Worm (Caenorhabditis elegans) whole organism, late embryonic: ENCODE measurements around the gene dolk-1.
A peak's percentile ranks its signal among the peaks of the same experiment; 100 is the strongest.

ENCODE experiments used
- K02D7.2 ChIP-seq: sonication (generic microtip); optimal IDR thresholded peaks from 2 replicates; lab custom pipeline; 2017; ENCODE audit warnings: mild to moderate bottlenecking, missing genetic modification characterization, missing compliant biosample characterization
- K09A11.1 ChIP-seq: sonication (generic microtip); optimal IDR thresholded peaks from 2 replicates; lab custom pipeline; 2017; ENCODE audit warnings: antibody characterized with exemption, mild to moderate bottlenecking, missing genetic modification characterization, missing compliant biosample characterization; ENCODE audit not compliant: insufficient read depth
- ceh-14 ChIP-seq: sonication (generic microtip); optimal IDR thresholded peaks from 2 replicates; lab custom pipeline; 2016; ENCODE audit warnings: missing genotype, missing genetic modification characterization, missing compliant biosample characterization
- ceh-22 ChIP-seq: sonication (generic microtip); optimal IDR thresholded peaks from 2 replicates; lab custom pipeline; 2017; ENCODE audit warnings: missing biosample characterization, missing genetic modification characterization
- ets-4 ChIP-seq: sonication (generic microtip); optimal IDR thresholded peaks from 2 replicates; lab custom pipeline; 2016; ENCODE audit warnings: missing genetic modification characterization, missing compliant biosample characterization
- fkh-10 ChIP-seq: fragments of 150-350 bp; optimal IDR thresholded peaks from 2 replicates; lab custom pipeline; 2014; ENCODE audit warnings: missing biosample characterization, missing genetic modification reagents, missing genetic modification characterization
- nfya-1 ChIP-seq: sonication (generic microtip); optimal IDR thresholded peaks from 2 replicates; lab custom pipeline; 2017; ENCODE audit warnings: missing genetic modification characterization, mild to moderate bottlenecking, missing compliant biosample characterization, antibody characterized with exemption, moderate library complexity
- pha-4 ChIP-seq: fragments of 150-350 bp; optimal IDR thresholded peaks from 2 replicates; lab custom pipeline; 2018; ENCODE audit warnings: missing biosample characterization, missing genetic modification reagents, missing genetic modification characterization
- pqm-1 ChIP-seq: sonication (generic microtip); optimal IDR thresholded peaks from 2 replicates; lab custom pipeline; 2016; ENCODE audit warnings: missing genetic modification characterization, missing compliant biosample characterization
- sox-4 ChIP-seq: sonication (generic microtip); optimal IDR thresholded peaks from 2 replicates; lab custom pipeline; 2017; ENCODE audit warnings: mild to moderate bottlenecking, missing genetic modification characterization, inconsistent platforms, missing compliant biosample characterization
- tbx-2 ChIP-seq: sonication (generic microtip); optimal IDR thresholded peaks from 2 replicates; lab custom pipeline; 2016; ENCODE audit warnings: missing genetic modification characterization, missing compliant biosample characterization

- peak; percentile 64 for TF ChIP-seq nfya-1 (tag; lab: Kevin White, UChicago)
- no peak for TF ChIP-seq sox-4
- no peak for TF ChIP-seq fkh-10 (GFP tag; lab: Kevin White, UChicago)
- TF ChIP-seq ceh-14 (tag; lab: Kevin White, UChicago): no peak
- peak; percentile 34 for TF ChIP-seq tbx-2 (tag; lab: Kevin White, UChicago)
- no peak for TF ChIP-seq K02D7.2
- no peak for TF ChIP-seq K09A11.1 (tag; lab: Kevin White, UChicago)
- no peak for TF ChIP-seq ceh-22 (tag; lab: Kevin White, UChicago)
- no peak for TF ChIP-seq pha-4
- no peak for TF ChIP-seq pqm-1
- TF ChIP-seq ets-4 (tag; lab: Kevin White, UChicago): no peak
Observed at ce11 chrIII:11942664-11943063, 9.2 kb upstream of the dolk-1 start.
